Worm (Caenorhabditis elegans) whole organism, L1 larva: ENCODE results near the gene B0281.1.

Source experiments
- C04F5.9 ChIP-seq: sonication (generic microtip); optimal IDR thresholded peaks from 2 replicates; lab custom pipeline; 2016; ENCODE audit warnings: missing genetic modification characterization, missing compliant biosample characterization
- F16B12.6 ChIP-seq: fragments of 150-350 bp; optimal IDR thresholded peaks from 2 replicates; lab custom pipeline; 2014; ENCODE audit warnings: missing biosample characterization, missing genetic modification characterization
- Y116A8C.19 ChIP-seq: sonication (generic microtip); optimal IDR thresholded peaks from 2 replicates; lab custom pipeline; 2016; ENCODE audit warnings: missing compliant biosample characterization, missing genetic modification characterization, borderline replicate concordance
- aha-1 ChIP-seq: fragments of 150-350 bp; optimal IDR thresholded peaks from 2 replicates; lab custom pipeline; 2014; ENCODE audit warnings: missing biosample characterization, missing genetic modification characterization
- blmp-1 ChIP-seq: fragments of 150-350 bp; optimal IDR thresholded peaks from 2 replicates; lab custom pipeline; 2014; ENCODE audit warnings: missing biosample characterization, missing genetic modification characterization
- ceh-8 ChIP-seq: fragments of 200-800 bp; sonication (Bioruptor generic); optimal IDR thresholded peaks from 2 replicates; lab custom pipeline; 2018; ENCODE audit warnings: mild to moderate bottlenecking, missing genetic modification characterization, moderate library complexity, missing compliant biosample characterization
- ceh-88 ChIP-seq: fragments of 200-800 bp; sonication (Bioruptor generic); IDR thresholded peaks from 2 replicates; pipeline ENCODE4 v1.3.6; 2022; ENCODE audit warnings: missing genetic modification characterization, missing compliant biosample characterization
- ceh-90 ChIP-seq: sonication (generic microtip); optimal IDR thresholded peaks from 2 replicates; lab custom pipeline; 2016; ENCODE audit warnings: missing genetic modification characterization, missing compliant biosample characterization
- dsc-1 ChIP-seq: sonication (generic microtip); optimal IDR thresholded peaks from 2 replicates; lab custom pipeline; 2016; ENCODE audit warnings: mild to moderate bottlenecking, missing genetic modification characterization, missing compliant biosample characterization
- efl-1 ChIP-seq, 4 experiments: fragments of 150-350 bp; optimal IDR thresholded peaks in 3 of 4; peaks in 1 of 4; 1 replicate in 1 of 4; 2 replicates in 3 of 4; lab custom pipeline; 2014; ENCODE audit warnings: missing biosample characterization in 2 of 4, missing genetic modification characterization in 2 of 4, missing genetic modification reagents in 2 of 4
- efl-3 ChIP-seq: fragments of 200-800 bp; sonication (Bioruptor generic); optimal IDR thresholded peaks from 2 replicates; lab custom pipeline; 2018; ENCODE audit warnings: mild to moderate bottlenecking, missing genetic modification characterization, missing compliant biosample characterization
- elt-2 ChIP-seq: sonication (generic microtip); optimal IDR thresholded peaks from 2 replicates; lab custom pipeline; 2016; ENCODE audit warnings: missing genetic modification characterization, mild to moderate bottlenecking, inconsistent platforms, missing compliant biosample characterization, missing genetic modification reagents
- ets-5 ChIP-seq: fragments of 200-800 bp; sonication (Bioruptor generic); IDR thresholded peaks from 2 replicates; pipeline ENCODE4 v1.3.6; 2022; ENCODE audit warnings: missing genetic modification characterization, missing compliant biosample characterization
- fkh-10 ChIP-seq: sonication (generic microtip); optimal IDR thresholded peaks from 2 replicates; lab custom pipeline; 2017; ENCODE audit warnings: missing biosample characterization, missing genetic modification reagents, missing genetic modification characterization
- fkh-4 ChIP-seq: sonication (generic microtip); optimal IDR thresholded peaks from 2 replicates; lab custom pipeline; 2016; ENCODE audit warnings: missing compliant biosample characterization, missing genetic modification characterization, borderline replicate concordance
- fkh-8 ChIP-seq: sonication (generic microtip); optimal IDR thresholded peaks from 2 replicates; lab custom pipeline; 2016; ENCODE audit warnings: mild to moderate bottlenecking, missing genetic modification characterization, missing compliant biosample characterization
- fos-1 ChIP-seq: fragments of 150-350 bp; optimal IDR thresholded peaks from 2 replicates; lab custom pipeline; 2014; ENCODE audit warnings: missing biosample characterization, missing genetic modification characterization
- irx-1 ChIP-seq: sonication (generic microtip); optimal IDR thresholded peaks from 2 replicates; lab custom pipeline; 2016; ENCODE audit warnings: missing genetic modification characterization, missing compliant biosample characterization
- lin-13 ChIP-seq: fragments of 150-350 bp; optimal IDR thresholded peaks from 2 replicates; lab custom pipeline; 2014; ENCODE audit warnings: missing biosample characterization, missing genetic modification reagents, missing genetic modification characterization
- lin-14 ChIP-seq: fragments of 200-800 bp; sonication (Bioruptor generic); optimal IDR thresholded peaks from 2 replicates; lab custom pipeline; 2018; ENCODE audit warnings: mild to moderate bottlenecking, missing genetic modification characterization, moderate library complexity, missing compliant biosample characterization
- lin-35 ChIP-seq, 2 experiments: fragments of 150-350 bp; optimal IDR thresholded peaks; 2 replicates each; lab custom pipeline; 2014; ENCODE audit warnings: missing biosample characterization in 2 of 2, missing genetic modification characterization in 2 of 2, missing genetic modification reagents in 2 of 2
- lin-39 ChIP-seq: fragments of 150-350 bp; optimal IDR thresholded peaks from 2 replicates; lab custom pipeline; 2014; ENCODE audit warnings: missing biosample characterization, missing genetic modification reagents, missing genetic modification characterization
- lsy-2 ChIP-seq, 2 experiments: fragments of 150-350 bp; optimal IDR thresholded peaks; 2 replicates each; lab custom pipeline; 2014; ENCODE audit warnings: missing biosample characterization in 2 of 2, missing genetic modification characterization in 2 of 2
- mef-2 ChIP-seq: fragments of 150-350 bp; optimal IDR thresholded peaks from 2 replicates; lab custom pipeline; 2014; ENCODE audit warnings: missing biosample characterization, missing genetic modification characterization
- mep-1 ChIP-seq: fragments of 150-350 bp; optimal IDR thresholded peaks from 2 replicates; lab custom pipeline; 2014; ENCODE audit warnings: missing biosample characterization, missing genetic modification characterization
- nhr-28 ChIP-seq: fragments of 150-350 bp; optimal IDR thresholded peaks from 2 replicates; lab custom pipeline; 2014; ENCODE audit warnings: missing biosample characterization, missing genetic modification characterization
- nhr-84 ChIP-seq: sonication (generic microtip); optimal IDR thresholded peaks from 2 replicates; lab custom pipeline; 2017; ENCODE audit warnings: missing biosample characterization, missing genetic modification characterization
- nhr-90 ChIP-seq: sonication (generic microtip); optimal IDR thresholded peaks from 2 replicates; lab custom pipeline; 2016; ENCODE audit warnings: mild to moderate bottlenecking, missing genetic modification characterization, missing compliant biosample characterization; ENCODE audit not compliant: poor library complexity
- pag-3 ChIP-seq: sonication (generic microtip); optimal IDR thresholded peaks from 2 replicates; lab custom pipeline; 2017; ENCODE audit warnings: missing genetic modification characterization, mild to moderate bottlenecking, missing compliant biosample characterization, antibody characterized with exemption, borderline replicate concordance; ENCODE audit not compliant: insufficient read depth
- pax-3 ChIP-seq: fragments of 200-800 bp; sonication (Bioruptor generic); optimal IDR thresholded peaks from 2 replicates; lab custom pipeline; 2018; ENCODE audit warnings: mild to moderate bottlenecking, missing genetic modification characterization, moderate library complexity, missing compliant biosample characterization
- rnt-1 ChIP-seq: sonication (generic microtip); optimal IDR thresholded peaks from 2 replicates; lab custom pipeline; 2016; ENCODE audit warnings: mild to moderate bottlenecking, missing genetic modification characterization, moderate library complexity, missing compliant biosample characterization
- snpc-4 ChIP-seq: fragments of 150-350 bp; optimal IDR thresholded peaks from 2 replicates; lab custom pipeline; 2014; ENCODE audit warnings: missing biosample characterization, missing genetic modification characterization
- sox-4 ChIP-seq: sonication (generic microtip); optimal IDR thresholded peaks from 2 replicates; lab custom pipeline; 2016; ENCODE audit warnings: missing genetic modification characterization, missing compliant biosample characterization
- sup-37 ChIP-seq: fragments of 200-800 bp; sonication (Bioruptor generic); optimal IDR thresholded peaks from 2 replicates; lab custom pipeline; 2018; ENCODE audit warnings: mild to moderate bottlenecking, missing genetic modification characterization, missing compliant biosample characterization
- tbx-2 ChIP-seq: sonication (generic microtip); optimal IDR thresholded peaks from 2 replicates; lab custom pipeline; 2016; ENCODE audit warnings: missing genetic modification characterization, missing compliant biosample characterization
- unc-130 ChIP-seq: fragments of 150-350 bp; optimal IDR thresholded peaks from 2 replicates; lab custom pipeline; 2017; ENCODE audit warnings: missing biosample characterization, missing genetic modification characterization, inconsistent platforms
- xbp-1 ChIP-seq: sonication (generic microtip); optimal IDR thresholded peaks from 2 replicates; lab custom pipeline; 2016; ENCODE audit warnings: missing genetic modification characterization, missing compliant biosample characterization
- zag-1 ChIP-seq: fragments of 150-350 bp; optimal IDR thresholded peaks from 2 replicates; lab custom pipeline; 2014; ENCODE audit warnings: missing biosample characterization, missing genetic modification characterization

The B0281.1 gene

DNA sequence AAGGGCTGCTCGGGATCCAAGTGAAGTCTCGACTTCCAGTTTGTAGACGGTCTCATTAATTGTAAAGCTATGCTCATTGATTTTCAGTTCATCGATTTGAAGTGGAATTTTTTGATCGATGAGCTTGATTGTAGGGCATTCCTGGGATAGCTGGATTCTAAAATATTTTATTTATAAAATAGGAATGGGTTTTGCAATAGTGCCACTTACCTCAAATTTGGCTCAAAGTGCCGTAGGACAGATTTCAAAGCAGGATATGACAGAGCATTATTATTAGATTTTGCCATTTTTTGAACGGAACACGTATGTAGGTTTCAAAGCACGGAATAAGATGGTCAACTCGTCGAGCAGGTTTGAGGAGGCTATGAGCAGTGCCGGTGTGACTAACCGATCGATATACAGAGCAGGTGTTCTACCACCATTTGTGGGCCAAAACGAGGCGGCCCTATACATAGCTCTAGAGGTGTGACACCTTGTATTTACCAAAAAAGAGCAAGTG, 17.0 kb upstream of the B0281.1 start, which contains the start of gene fbxc-25:
TSS of gene fbxc-25 (minus strand) at position 449 of the 499 bp plus-strand sequence.
- TF ChIP-seq sup-37 (GFP tag; lab: Kevin White, UChicago) (no peak), aha-1 (no peak), dsc-1 (tag; lab: Kevin White, UChicago) (no peak), Y116A8C.19 (tag; lab: Kevin White, UChicago) (no peak), mep-1 (no peak)
- TF ChIP-seq, all 84 proteins: peak for 0

ce11 chrII:2298742-2299141, 14.1 kb upstream of the B0281.1 start, which contains the start of gene B0281.4:
B0281.4 (minus strand) TSS chrII:2298842.
- TF ChIP-seq tbx-2 (tag; lab: Kevin White, UChicago) (no peak), nhr-90 (tag; lab: Kevin White, UChicago) (no peak), xbp-1 (tag; lab: Kevin White, UChicago) (no peak), sox-4 (tag; lab: Kevin White, UChicago) (no peak), elt-2 (tag; lab: Kevin White, UChicago) (no peak), irx-1 (tag; lab: Kevin White, UChicago) (no peak), sup-37 (GFP tag; lab: Kevin White, UChicago) (no peak), lin-13 (no peak), fkh-10 (no peak), fos-1 (tag; lab: Kevin White, UChicago) (no peak), C04F5.9 (no peak), F16B12.6 (tag; lab: Kevin White, UChicago) (no peak), ceh-88 (GFP tag; lab: Robert Waterston, UW) (no peak), snpc-4 (no peak), ceh-8 (no peak), unc-130 (tag; lab: Kevin White, UChicago) (no peak), pag-3 (tag; lab: Kevin White, UChicago) (no peak), nhr-84 (no peak)

ce11 chrII:2300861-2301260, 12.0 kb upstream of the B0281.1 start, which contains the start of gene B0281.5:
B0281.5 (minus strand) TSS chrII:2300961.
- TF ChIP-seq nhr-90 (tag; lab: Kevin White, UChicago), result no peak
- TF ChIP-seq mef-2 (tag; lab: Kevin White, UChicago), result no peak
- no peak for TF ChIP-seq lin-14
- no peak for TF ChIP-seq elt-2 (tag; lab: Kevin White, UChicago)
- TF ChIP-seq lin-39 (tag; lab: Kevin White, UChicago), result no peak
- TF ChIP-seq lin-35 (GFP tag; optimal IDR thresholded peaks at IDR 0.05; lab: Kevin White, UChicago), result no peak
- no peak for TF ChIP-seq ets-5 (GFP tag; lab: Robert Waterston, UW)
- no peak for TF ChIP-seq ceh-90 (tag; lab: Kevin White, UChicago)

DNA sequence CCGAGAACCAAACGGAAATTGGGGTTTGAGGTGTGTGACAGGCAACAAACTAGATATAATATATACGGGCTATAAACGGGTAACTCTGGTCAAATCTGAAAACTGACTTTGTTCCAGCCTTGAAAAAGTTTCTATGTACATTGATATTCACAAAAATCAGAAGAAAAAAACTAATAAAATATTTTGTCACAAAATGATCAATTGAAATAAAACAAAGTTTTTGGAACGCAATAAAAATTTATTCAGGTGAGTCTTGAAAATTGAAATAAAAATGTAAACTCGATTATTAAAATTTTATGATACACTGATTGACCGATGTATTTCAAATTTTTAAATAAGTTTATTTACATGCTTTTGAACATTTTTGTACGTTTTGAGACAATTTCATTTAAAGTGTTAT, 10.5 kb upstream of the B0281.1 start, which contains the start of gene B0281.6:
TSS of gene B0281.6 (minus strand) at position 101 of the 400 bp plus-strand sequence.
- TF ChIP-seq fkh-4 (tag; lab: Kevin White, UChicago) (no peak), zag-1 (no peak), fkh-8 (tag; lab: Kevin White, UChicago) (no peak), efl-1 (optimal IDR thresholded peaks at IDR 0.05; lab: Kevin White, UChicago) (no peak), efl-1 (GFP tag; optimal IDR thresholded peaks at IDR 0.05 in 1 of 2; lab: Kevin White, UChicago) (peak in 1 of 2 experiments; percentile 22), F16B12.6 (tag; lab: Kevin White, UChicago) (no peak), mep-1 (no peak), nhr-28 (tag; lab: Kevin White, UChicago) (no peak)

- TF ChIP-seq blmp-1 (tag; lab: Kevin White, UChicago) (no peak), sox-4 (tag; lab: Kevin White, UChicago) (no peak), lsy-2 (tag; optimal IDR thresholded peaks at IDR 0.05; lab: Kevin White, UChicago) (no peak), rnt-1 (no peak), efl-3 (GFP tag; lab: Kevin White, UChicago) (no peak), pax-3 (tag; lab: Kevin White, UChicago) (no peak)
Measured at ce11 chrII:2304575-2304974, 8.3 kb upstream of the B0281.1 start.
